Worm (Caenorhabditis elegans) whole organism, midembryonic: ENCODE measurements around the gene bcf-1.

Experiments used
- T22C8.4 ChIP-seq: fragments of 200-800 bp; sonication (Bioruptor generic); IDR thresholded peaks from 2 replicates; pipeline ENCODE4 v1.3.6; 2022; ENCODE audit warnings: missing genetic modification characterization, missing compliant biosample characterization
- cog-1 ChIP-seq: sonication (generic microtip); optimal IDR thresholded peaks from 2 replicates; lab custom pipeline; 2016; ENCODE audit warnings: missing genetic modification characterization, missing compliant biosample characterization
- flt-1 ChIP-seq: fragments of 200-800 bp; sonication (Bioruptor generic); IDR thresholded peaks from 2 replicates; pipeline ENCODE4 v1.3.6; 2022; ENCODE audit warnings: missing genetic modification characterization, missing compliant biosample characterization
- klf-2 ChIP-seq: fragments of 200-800 bp; sonication (Bioruptor generic); conservative IDR thresholded peaks from 2 replicates; pipeline ENCODE4 v1.3.6; 2022; ENCODE audit warnings: missing genetic modification reagents, missing genetic modification characterization, missing compliant biosample characterization
- med-1 ChIP-seq: sonication (generic microtip); optimal IDR thresholded peaks from 2 replicates; lab custom pipeline; 2017; ENCODE audit warnings: missing genetic modification characterization, mild to moderate bottlenecking, missing compliant biosample characterization, antibody characterized with exemption, missing genetic modification reagents; ENCODE audit not compliant: insufficient read depth
- ref-1 ChIP-seq: fragments of 200-800 bp; sonication (Bioruptor generic); conservative IDR thresholded peaks from 2 replicates; pipeline ENCODE4 v1.3.6; 2022; ENCODE audit warnings: missing genetic modification reagents, missing genetic modification characterization, missing compliant biosample characterization
- tab-1 ChIP-seq: fragments of 200-800 bp; sonication (Bioruptor generic); IDR thresholded peaks from 2 replicates; pipeline ENCODE4 v1.3.6; 2022; ENCODE audit warnings: missing genetic modification characterization, missing compliant biosample characterization
- ztf-23 ChIP-seq: fragments of 200-800 bp; sonication (Bioruptor generic); IDR thresholded peaks from 2 replicates; pipeline ENCODE4 v1.3.6; 2022; ENCODE audit warnings: missing genetic modification reagents, missing genetic modification characterization, missing compliant biosample characterization
- ztf-29 ChIP-seq: fragments of 200-800 bp; sonication (Bioruptor generic); IDR thresholded peaks from 2 replicates; pipeline ENCODE4 v1.3.6; 2022; ENCODE audit warnings: missing genetic modification reagents, missing genetic modification characterization, missing compliant biosample characterization

bcf-1 gene

ce11 chrV:6389634-6390033, 18.9 kb downstream of the bcf-1 start, which contains the start of gene F57F4.2:
Gene F57F4.2, minus strand, starts transcription at chrV:6389734.
- no peak for TF ChIP-seq ref-1 (GFP tag; lab: Robert Waterston, UW)
- no peak for TF ChIP-seq ztf-23 (GFP tag; lab: Robert Waterston, UW)
- no peak for TF ChIP-seq klf-2 (GFP tag; lab: Robert Waterston, UW)
- no peak for TF ChIP-seq tab-1 (GFP tag; lab: Robert Waterston, UW)
- no peak for TF ChIP-seq flt-1
- no peak for TF ChIP-seq med-1 (GFP tag; lab: Kevin White, UChicago)
- no peak for TF ChIP-seq ztf-29 (GFP tag; lab: Robert Waterston, UW)
- no peak for TF ChIP-seq cog-1
- TF ChIP-seq T22C8.4 (GFP tag; lab: Robert Waterston, UW): no peak

ce11 chrV:6385677-6386276, 22.8 kb downstream of the bcf-1 start:
- no peak for TF ChIP-seq cog-1
- TF ChIP-seq klf-2 (GFP tag; lab: Robert Waterston, UW): no peak
- no peak for TF ChIP-seq T22C8.4 (GFP tag; lab: Robert Waterston, UW)

ce11 chrV:6374844-6375243, 33.7 kb downstream of the bcf-1 start, which contains the start of gene F13H6.5:
Gene F13H6.5, minus strand, starts transcription at chrV:6374944.
- no peak for TF ChIP-seq ref-1 (GFP tag; lab: Robert Waterston, UW)
- no peak for TF ChIP-seq klf-2 (GFP tag; lab: Robert Waterston, UW)
- no peak for TF ChIP-seq cog-1
- TF ChIP-seq med-1 (GFP tag; lab: Kevin White, UChicago): no peak
- TF ChIP-seq T22C8.4 (GFP tag; lab: Robert Waterston, UW): no peak
- TF ChIP-seq ztf-29 (GFP tag; lab: Robert Waterston, UW): no peak

ce11 chrV:6368494-6368893, 40.1 kb downstream of the bcf-1 start:
- no peak for TF ChIP-seq klf-2 (GFP tag; lab: Robert Waterston, UW)
- TF ChIP-seq ref-1 (GFP tag; lab: Robert Waterston, UW): no peak
- no peak for TF ChIP-seq ztf-23 (GFP tag; lab: Robert Waterston, UW)
- no peak for TF ChIP-seq tab-1 (GFP tag; lab: Robert Waterston, UW)
- TF ChIP-seq ztf-29 (GFP tag; lab: Robert Waterston, UW): no peak
- TF ChIP-seq T22C8.4 (GFP tag; lab: Robert Waterston, UW): no peak
- no peak for TF ChIP-seq flt-1
- no peak for TF ChIP-seq med-1 (GFP tag; lab: Kevin White, UChicago)
- TF ChIP-seq cog-1: no peak

ce11 chrV:6365597-6365996, 43.0 kb downstream of the bcf-1 start, which contains the start of gene cest-33:
Gene cest-33, minus strand, starts transcription at chrV:6365671.
- no peak for TF ChIP-seq cog-1
- TF ChIP-seq klf-2 (GFP tag; lab: Robert Waterston, UW): no peak
- TF ChIP-seq ztf-29 (GFP tag; lab: Robert Waterston, UW): no peak
- no peak for TF ChIP-seq med-1 (GFP tag; lab: Kevin White, UChicago)
- TF ChIP-seq tab-1 (GFP tag; lab: Robert Waterston, UW): no peak
- TF ChIP-seq flt-1: no peak
- TF ChIP-seq ref-1 (GFP tag; lab: Robert Waterston, UW): no peak
- TF ChIP-seq ztf-23 (GFP tag; lab: Robert Waterston, UW): no peak
- TF ChIP-seq T22C8.4 (GFP tag; lab: Robert Waterston, UW): no peak

ce11 chrV:6364806-6365205, 43.8 kb downstream of the bcf-1 start:
- TF ChIP-seq klf-2 (GFP tag; lab: Robert Waterston, UW): no peak
- TF ChIP-seq flt-1: no peak
- TF ChIP-seq ztf-29 (GFP tag; lab: Robert Waterston, UW): no peak
- TF ChIP-seq tab-1 (GFP tag; lab: Robert Waterston, UW): no peak
- TF ChIP-seq ref-1 (GFP tag; lab: Robert Waterston, UW): no peak
- no peak for TF ChIP-seq cog-1
- no peak for TF ChIP-seq med-1 (GFP tag; lab: Kevin White, UChicago)
- TF ChIP-seq T22C8.4 (GFP tag; lab: Robert Waterston, UW): no peak
- TF ChIP-seq ztf-23 (GFP tag; lab: Robert Waterston, UW): no peak

ce11 chrV:6361688-6362087, 46.9 kb downstream of the bcf-1 start:
- TF ChIP-seq klf-2 (GFP tag; lab: Robert Waterston, UW): no peak

ce11 chrV:6359522-6359921, 49.1 kb downstream of the bcf-1 start:
- no peak for TF ChIP-seq med-1 (GFP tag; lab: Kevin White, UChicago)
- TF ChIP-seq flt-1: no peak
- TF ChIP-seq klf-2 (GFP tag; lab: Robert Waterston, UW): no peak
- no peak for TF ChIP-seq ztf-23 (GFP tag; lab: Robert Waterston, UW)
- no peak for TF ChIP-seq ref-1 (GFP tag; lab: Robert Waterston, UW)
- TF ChIP-seq cog-1: no peak
- TF ChIP-seq tab-1 (GFP tag; lab: Robert Waterston, UW): no peak
- TF ChIP-seq ztf-29 (GFP tag; lab: Robert Waterston, UW): no peak
- no peak for TF ChIP-seq T22C8.4 (GFP tag; lab: Robert Waterston, UW)

- TF ChIP-seq ref-1 (GFP tag; lab: Robert Waterston, UW) (no peak), ztf-29 (GFP tag; lab: Robert Waterston, UW) (no peak), ztf-23 (GFP tag; lab: Robert Waterston, UW) (no peak), cog-1 (no peak), tab-1 (GFP tag; lab: Robert Waterston, UW) (no peak), flt-1 (no peak), T22C8.4 (GFP tag; lab: Robert Waterston, UW) (no peak)
Measured at ce11 chrV:6358709-6359108, 49.9 kb downstream of the bcf-1 start.

- TF ChIP-seq ref-1 (GFP tag; lab: Robert Waterston, UW) (no peak), cog-1 (no peak), ztf-23 (GFP tag; lab: Robert Waterston, UW) (no peak), ztf-29 (GFP tag; lab: Robert Waterston, UW) (no peak), flt-1 (no peak), klf-2 (GFP tag; lab: Robert Waterston, UW) (no peak), T22C8.4 (GFP tag; lab: Robert Waterston, UW) (no peak), tab-1 (GFP tag; lab: Robert Waterston, UW) (no peak), med-1 (GFP tag; lab: Kevin White, UChicago) (no peak)
Measured at ce11 chrV:6357236-6357635, 51.3 kb downstream of the bcf-1 start.
